Worm (Caenorhabditis elegans) whole organism, L3 larva: ENCODE results near the gene F54F2.6.

Experiments used
- R02D3.7 ChIP-seq: fragments of 150-350 bp; optimal IDR thresholded peaks from 2 replicates; lab custom pipeline; 2014; ENCODE audit warnings: missing biosample characterization, missing genetic modification characterization
- ZK546.5 ChIP-seq: sonication (generic microtip); optimal IDR thresholded peaks from 2 replicates; lab custom pipeline; 2017; ENCODE audit warnings: missing biosample characterization, missing genetic modification characterization
- aly-2 ChIP-seq: fragments of 150-350 bp; optimal IDR thresholded peaks from 2 replicates; lab custom pipeline; 2014; ENCODE audit warnings: missing biosample characterization, missing genetic modification characterization
- ama-1 ChIP-seq: fragments of 150-350 bp; optimal IDR thresholded peaks from 2 replicates; lab custom pipeline; 2018
- ceh-16 ChIP-seq: sonication (generic microtip); optimal IDR thresholded peaks from 2 replicates; lab custom pipeline; 2017; ENCODE audit warnings: missing biosample characterization, missing genetic modification characterization
- ceh-28 ChIP-seq: fragments of 150-350 bp; optimal IDR thresholded peaks from 2 replicates; lab custom pipeline; 2014; ENCODE audit warnings: missing biosample characterization, missing genetic modification reagents, missing genetic modification characterization
- ceh-82 ChIP-seq: fragments of 150-350 bp; optimal IDR thresholded peaks from 2 replicates; lab custom pipeline; 2014; ENCODE audit warnings: missing biosample characterization, missing genetic modification characterization
- ceh-9 ChIP-seq: sonication (generic microtip); optimal IDR thresholded peaks from 2 replicates; lab custom pipeline; 2018; ENCODE audit warnings: missing biosample characterization, missing genetic modification characterization
- daf-12 ChIP-seq: fragments of 150-350 bp; optimal IDR thresholded peaks from 2 replicates; lab custom pipeline; 2014; ENCODE audit warnings: missing biosample characterization, missing genetic modification reagents, missing genetic modification characterization
- egl-27 ChIP-seq: sonication (generic microtip); optimal IDR thresholded peaks from 4 replicates; lab custom pipeline; 2017; ENCODE audit warnings: missing biosample characterization, missing genetic modification reagents, missing genetic modification characterization
- egl-5 ChIP-seq: fragments of 150-350 bp; optimal IDR thresholded peaks from 2 replicates; lab custom pipeline; 2017; ENCODE audit warnings: missing biosample characterization, missing genetic modification reagents, missing genetic modification characterization, inconsistent platforms
- elt-1 ChIP-seq: fragments of 150-350 bp; optimal IDR thresholded peaks from 2 replicates; lab custom pipeline; 2014; ENCODE audit warnings: missing biosample characterization, missing genetic modification characterization
- elt-2 ChIP-seq: sonication (generic microtip); optimal IDR thresholded peaks from 2 replicates; lab custom pipeline; 2016; ENCODE audit warnings: missing genetic modification reagents, mild to moderate bottlenecking, missing genetic modification characterization, missing compliant biosample characterization
- elt-3 ChIP-seq, 3 experiments: fragments of 150-350 bp in 1 of 3; sonication (generic microtip) in 2 of 3; optimal IDR thresholded peaks; 2 replicates in 2 of 3; 4 replicates in 1 of 3; lab custom pipeline; 2014 to 2017; ENCODE audit warnings: missing biosample characterization in 3 of 3, missing genetic modification characterization in 3 of 3
- eor-1 ChIP-seq, 2 experiments: fragments of 150-350 bp; optimal IDR thresholded peaks; 2 replicates each; lab custom pipeline; 2014 to 2018; ENCODE audit warnings: missing biosample characterization in 2 of 2, missing genetic modification characterization in 2 of 2
- fkh-10 ChIP-seq: sonication (generic microtip); optimal IDR thresholded peaks from 2 replicates; lab custom pipeline; 2017; ENCODE audit warnings: missing biosample characterization, missing genetic modification reagents, missing genetic modification characterization
- fkh-2 ChIP-seq: fragments of 150-350 bp; optimal IDR thresholded peaks from 2 replicates; lab custom pipeline; 2014; ENCODE audit warnings: missing biosample characterization, missing genetic modification reagents, missing genetic modification characterization
- fos-1 ChIP-seq: fragments of 150-350 bp; optimal IDR thresholded peaks from 2 replicates; lab custom pipeline; 2014; ENCODE audit warnings: missing biosample characterization, missing genetic modification characterization
- hmg-11 ChIP-seq: sonication (generic microtip); optimal IDR thresholded peaks from 2 replicates; lab custom pipeline; 2016; ENCODE audit warnings: missing genetic modification characterization, missing compliant biosample characterization
- jun-1 ChIP-seq: fragments of 150-350 bp; optimal IDR thresholded peaks from 2 replicates; lab custom pipeline; 2014; ENCODE audit warnings: missing biosample characterization, missing genetic modification reagents, missing genetic modification characterization
- lin-15B ChIP-seq: fragments of 150-350 bp; optimal IDR thresholded peaks from 2 replicates; lab custom pipeline; 2014; ENCODE audit warnings: missing biosample characterization, missing genetic modification characterization
- lin-39 ChIP-seq: fragments of 150-350 bp; optimal IDR thresholded peaks from 2 replicates; lab custom pipeline; 2018; ENCODE audit warnings: missing biosample characterization, missing genetic modification reagents, missing genetic modification characterization
- lsy-12 ChIP-seq: sonication (generic microtip); optimal IDR thresholded peaks from 2 replicates; lab custom pipeline; 2016; ENCODE audit warnings: mild to moderate bottlenecking, missing genetic modification characterization, missing compliant biosample characterization
- mdl-1 ChIP-seq: fragments of 150-350 bp; optimal IDR thresholded peaks from 2 replicates; lab custom pipeline; 2014; ENCODE audit warnings: missing biosample characterization, missing genetic modification characterization
- mml-1 ChIP-seq: fragments of 150-350 bp; sonication (generic microtip); optimal IDR thresholded peaks from 3 replicates; lab custom pipeline; 2014; ENCODE audit warnings: missing biosample characterization, missing genetic modification characterization
- nfya-1 ChIP-seq: sonication (generic microtip); optimal IDR thresholded peaks from 2 replicates; lab custom pipeline; 2017; ENCODE audit warnings: missing genetic modification characterization, mild to moderate bottlenecking, missing compliant biosample characterization, antibody characterized with exemption, moderate library complexity; ENCODE audit not compliant: insufficient read depth
- nhr-11 ChIP-seq: fragments of 150-350 bp; optimal IDR thresholded peaks from 2 replicates; lab custom pipeline; 2014; ENCODE audit warnings: missing biosample characterization, missing genetic modification characterization
- nhr-12 ChIP-seq: fragments of 150-350 bp; optimal IDR thresholded peaks from 2 replicates; lab custom pipeline; 2014; ENCODE audit warnings: missing biosample characterization, missing genetic modification characterization
- nhr-23 ChIP-seq: fragments of 150-350 bp; optimal IDR thresholded peaks from 2 replicates; lab custom pipeline; 2014; ENCODE audit warnings: missing biosample characterization, missing genetic modification reagents, missing genetic modification characterization
- nhr-237 ChIP-seq: fragments of 150-350 bp; optimal IDR thresholded peaks from 2 replicates; lab custom pipeline; 2014; ENCODE audit warnings: missing biosample characterization, missing genetic modification characterization
- nhr-25 ChIP-seq: sonication (generic microtip); optimal IDR thresholded peaks from 2 replicates; lab custom pipeline; 2017; ENCODE audit warnings: missing biosample characterization, missing genetic modification characterization
- nhr-28 ChIP-seq: fragments of 150-350 bp; optimal IDR thresholded peaks from 2 replicates; lab custom pipeline; 2014; ENCODE audit warnings: missing biosample characterization, missing genetic modification characterization
- nhr-43 ChIP-seq: sonication (generic microtip); optimal IDR thresholded peaks from 2 replicates; lab custom pipeline; 2016; ENCODE audit warnings: mild to moderate bottlenecking, missing genetic modification characterization, missing compliant biosample characterization; ENCODE audit not compliant: poor library complexity, severe bottlenecking
- nhr-67 ChIP-seq: fragments of 150-350 bp; optimal IDR thresholded peaks from 2 replicates; lab custom pipeline; 2014; ENCODE audit warnings: missing biosample characterization, missing genetic modification characterization
- nhr-76 ChIP-seq: fragments of 150-350 bp; sonication (generic microtip); optimal IDR thresholded peaks from 5 replicates; lab custom pipeline; 2014; ENCODE audit warnings: missing biosample characterization, missing genetic modification characterization
- nhr-77 ChIP-seq: fragments of 150-350 bp; optimal IDR thresholded peaks from 2 replicates; lab custom pipeline; 2014; ENCODE audit warnings: missing biosample characterization, missing genetic modification characterization
- pha-4 ChIP-seq: fragments of 150-350 bp; optimal IDR thresholded peaks from 2 replicates; lab custom pipeline; 2014; ENCODE audit warnings: missing biosample characterization, missing genetic modification reagents, missing genetic modification characterization
- pqm-1 ChIP-seq: fragments of 150-350 bp; optimal IDR thresholded peaks from 2 replicates; lab custom pipeline; 2017; ENCODE audit warnings: missing biosample characterization, missing genetic modification characterization, inconsistent platforms
- sea-2 ChIP-seq: fragments of 150-350 bp; sonication (generic microtip); optimal IDR thresholded peaks from 4 replicates; lab custom pipeline; 2014; ENCODE audit warnings: missing biosample characterization, missing genetic modification reagents, missing genetic modification characterization
- skn-1 ChIP-seq: fragments of 150-350 bp; optimal IDR thresholded peaks from 2 replicates; lab custom pipeline; 2014; ENCODE audit warnings: missing biosample characterization, missing genetic modification characterization
- snpc-4 ChIP-seq: fragments of 150-350 bp; optimal IDR thresholded peaks from 2 replicates; lab custom pipeline; 2014; ENCODE audit warnings: missing biosample characterization, missing genetic modification characterization
- tbx-2 ChIP-seq: sonication (generic microtip); optimal IDR thresholded peaks from 2 replicates; lab custom pipeline; 2016; ENCODE audit warnings: mild to moderate bottlenecking, missing genetic modification characterization, missing compliant biosample characterization
- unc-39 ChIP-seq: sonication (generic microtip); optimal IDR thresholded peaks from 4 replicates; lab custom pipeline; 2017; ENCODE audit warnings: missing biosample characterization, missing genetic modification characterization
- unc-62 ChIP-seq: fragments of 150-350 bp; sonication (generic microtip); optimal IDR thresholded peaks from 4 replicates; lab custom pipeline; 2014; ENCODE audit warnings: missing biosample characterization, missing genetic modification reagents, missing genetic modification characterization
- zag-1 ChIP-seq: fragments of 150-350 bp; optimal IDR thresholded peaks from 2 replicates; lab custom pipeline; 2014; ENCODE audit warnings: missing biosample characterization, missing genetic modification characterization
- ztf-11 ChIP-seq: fragments of 150-350 bp; optimal IDR thresholded peaks from 2 replicates; lab custom pipeline; 2014; ENCODE audit warnings: missing biosample characterization, missing genetic modification characterization
- ztf-4 ChIP-seq: fragments of 150-350 bp; optimal IDR thresholded peaks from 2 replicates; lab custom pipeline; 2014; ENCODE audit warnings: missing biosample characterization, missing genetic modification characterization

F54F2.6 gene

DNA sequence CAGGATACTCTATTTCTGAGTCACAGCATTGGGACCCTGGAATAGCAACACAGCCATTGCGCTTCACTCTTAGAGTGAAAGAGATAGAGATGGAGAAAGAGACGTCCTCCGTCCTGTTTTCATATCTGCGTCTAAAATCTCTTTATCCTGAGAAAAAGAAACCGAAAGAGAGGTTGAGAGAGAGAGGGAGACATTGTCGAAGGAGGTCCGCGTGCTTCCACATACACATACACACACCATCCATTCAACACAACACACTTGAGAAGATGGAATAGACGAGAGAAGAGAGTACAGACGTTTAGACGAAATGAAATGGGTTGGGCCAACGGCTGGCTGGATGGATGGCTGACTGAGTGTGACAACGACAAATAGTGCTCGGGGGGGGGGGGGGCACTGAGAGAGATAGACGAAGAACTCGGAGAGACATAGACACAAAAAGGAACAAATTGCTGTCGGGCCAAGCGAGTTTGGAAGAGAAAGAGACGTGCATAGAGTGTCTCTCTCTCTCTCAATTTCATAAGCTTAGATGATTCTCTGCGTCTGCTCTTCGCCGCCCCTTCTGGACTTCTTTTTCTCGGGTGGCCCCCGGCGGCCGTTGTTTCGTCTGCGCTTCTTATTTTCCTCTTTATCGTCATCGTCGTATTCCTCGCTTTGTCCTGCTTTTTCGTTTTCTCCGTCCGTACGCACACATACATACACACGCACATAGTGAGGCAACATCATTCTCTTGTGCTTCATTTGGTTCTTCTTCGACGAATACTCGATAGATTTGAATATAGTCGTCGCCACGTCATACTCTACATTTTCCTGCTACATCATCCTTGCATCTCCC, at the start of gene F54F2.6:
F54F2.6 (minus strand) TSS at position 738 of the 832 bp plus-strand sequence.
- TF ChIP-seq pha-4 (tag; lab: Kevin White, UChicago) (peak; percentile 93), elt-1 (tag; lab: Kevin White, UChicago) (peak; percentile 78), unc-39 (tag; lab: Kevin White, UChicago) (peak; percentile 44), sea-2 (GFP tag; lab: Kevin White, UChicago) (peak; percentile 31), ama-1 (peak; percentile 37), snpc-4 (tag; lab: Kevin White, UChicago) (peak; percentile 75), daf-12 (tag; lab: Kevin White, UChicago) (no peak), ceh-9 (peak; percentile 24), lsy-12 (tag; lab: Kevin White, UChicago) (peak; percentile 80), nhr-43 (peak; percentile 59), lin-15B (peak; percentile 58), tbx-2 (peak; percentile 85), unc-62 (GFP tag; lab: Kevin White, UChicago) (peak; percentile 95), R02D3.7 (tag; lab: Kevin White, UChicago) (peak; percentile 57), nhr-67 (tag; lab: Kevin White, UChicago) (no peak), egl-5 (tag; lab: Kevin White, UChicago) (peak; percentile 65), nhr-12 (tag; lab: Kevin White, UChicago) (no peak), nhr-28 (tag; lab: Kevin White, UChicago) (no peak), ztf-4 (no peak), nhr-76 (tag; lab: Kevin White, UChicago) (no peak), skn-1 (tag; lab: Kevin White, UChicago) (no peak), nhr-25 (tag; lab: Kevin White, UChicago) (peak; percentile 44), lin-39 (tag; lab: Kevin White, UChicago) (peak; percentile 88), eor-1 (tag; optimal IDR thresholded peaks at IDR 0.05; lab: Kevin White, UChicago) (no peak), pqm-1 (tag; lab: Kevin White, UChicago) (peak; percentile 38), jun-1 (peak; percentile 91), elt-3 (tag; optimal IDR thresholded peaks at IDR 0.05; lab: Kevin White, UChicago) (no peak), ceh-16 (tag; lab: Kevin White, UChicago) (no peak), hmg-11 (peak; percentile 90), ztf-11 (tag; lab: Kevin White, UChicago) (no peak), ceh-82 (peak; percentile 40), aly-2 (tag; lab: Kevin White, UChicago) (no peak), nhr-77 (tag; lab: Kevin White, UChicago) (peak; percentile 50), nhr-23 (tag; lab: Kevin White, UChicago) (peak; percentile 40), mdl-1 (tag; lab: Kevin White, UChicago) (peak; percentile 94), ceh-28 (peak; percentile 87), fos-1 (tag; lab: Kevin White, UChicago) (no peak), nfya-1 (tag; lab: Kevin White, UChicago) (peak; percentile 92), nhr-11 (tag; lab: Kevin White, UChicago) (peak; percentile 84), mml-1 (tag; lab: Kevin White, UChicago) (no peak), zag-1 (tag; lab: Kevin White, UChicago) (peak; percentile 76), nhr-237 (tag; lab: Kevin White, UChicago) (no peak), fkh-10 (peak; percentile 76), elt-2 (peak; percentile 71), egl-27 (tag; lab: Kevin White, UChicago) (peak; percentile 77), ZK546.5 (no peak), fkh-2 (tag; lab: Kevin White, UChicago) (peak; percentile 52)
- TF ChIP-seq, all 47 proteins: peak for 31
